Fruit fly (Drosophila melanogaster): ENCODE measurements around the gene Duba.
A peak's percentile ranks its signal among the peaks of the same experiment; 100 is the strongest.

Gene Duba

DNA sequence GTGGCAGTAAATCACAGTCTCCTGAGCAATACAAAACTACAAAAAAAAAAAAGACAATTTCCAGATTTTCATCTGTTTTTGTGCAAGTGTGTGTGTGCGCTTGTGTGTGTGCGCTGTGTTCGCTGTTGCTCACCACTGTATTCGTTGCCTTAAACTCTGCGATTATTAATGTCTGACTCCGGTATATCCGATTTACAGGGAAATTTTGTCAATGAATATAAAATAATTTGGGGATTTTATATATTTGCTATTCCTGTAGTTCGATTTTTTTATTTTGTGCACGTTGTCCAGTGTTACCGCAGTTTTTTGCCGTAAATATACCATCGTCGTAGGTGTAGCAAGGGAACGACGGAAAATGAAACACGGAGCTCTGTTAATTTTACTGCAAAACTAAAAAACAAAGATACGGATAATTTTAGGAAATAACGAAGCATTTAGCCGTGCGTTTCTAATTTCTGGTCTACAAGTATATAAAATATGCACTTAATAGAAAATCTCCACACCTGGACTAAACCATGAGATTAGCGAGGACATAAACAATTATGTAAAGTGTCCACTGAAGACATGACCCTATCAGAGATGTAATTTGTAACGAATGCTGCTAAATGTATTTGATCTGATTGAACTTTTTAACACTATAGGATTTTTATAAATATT lies at the start of gene Duba:
Gene Duba (minus strand): TSS at position 313 of the 657 bp plus-strand sequence.
- TF ChIP-seq Hr78 (GFP tag; optimal IDR thresholded peaks at IDR 0.05) (peak; percentile 36), Rel (GFP tag; optimal IDR thresholded peaks at IDR 0.05) (no peak), Rel (tag; optimal IDR thresholded peaks at IDR 0.05) (peak; percentile 75), dsf (GFP tag; optimal IDR thresholded peaks at IDR 0.05; ENCODE audit: borderline replicate concordance) (no peak)

DNA sequence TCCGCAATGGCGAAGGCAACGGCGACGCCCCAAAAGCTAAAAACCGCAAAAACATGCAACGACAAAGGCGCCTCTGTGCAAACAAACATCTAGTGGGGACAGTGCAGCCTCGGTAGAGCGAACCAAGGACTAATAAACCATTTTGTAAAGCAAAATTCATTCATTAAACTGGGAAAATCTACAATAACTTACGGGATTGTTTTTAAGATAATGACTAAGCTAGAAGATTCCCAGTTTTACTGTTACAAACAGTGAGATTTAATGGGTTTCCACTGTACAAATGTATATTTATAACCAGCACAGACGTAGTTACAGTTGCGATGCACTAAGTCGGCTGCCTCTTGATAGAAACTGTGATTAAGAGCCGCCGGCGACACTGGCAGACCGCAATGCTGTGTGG lies 46.9 kb upstream of the Duba start:
- no peak for TF ChIP-seq Vsx2 (GFP tag; optimal IDR thresholded peaks at IDR 0.05; ENCODE audit: partially characterized antibody)
- peak in 1 of 2 experiments; percentile 28 for TF ChIP-seq foxo (GFP tag; optimal IDR thresholded peaks at IDR 0.05)

DNA sequence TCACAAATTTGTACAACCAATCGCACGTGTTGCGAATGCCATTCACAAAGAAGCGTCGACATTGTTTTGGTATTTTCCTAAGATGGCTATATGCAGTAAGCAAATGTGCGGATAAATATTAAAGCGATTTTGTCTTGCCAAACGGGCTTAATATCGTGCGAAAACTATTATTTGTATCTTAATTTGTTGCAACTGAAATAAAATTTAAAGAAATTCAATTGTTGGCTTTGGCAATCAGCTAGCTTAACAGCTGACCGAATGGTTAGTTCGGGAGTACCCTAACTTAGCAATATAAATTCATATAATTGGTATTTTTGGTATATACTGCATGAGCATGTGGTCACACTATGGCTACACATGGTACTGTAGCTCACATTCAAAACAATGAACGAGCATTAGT lies 39.1 kb upstream of the Duba start, which contains the start of the genes RIOK1 and Polr3H:
Gene RIOK1 (minus strand): TSS at position 65 of the 400 bp plus-strand sequence.
Gene Polr3H (plus strand): TSS at position 347 of the 400 bp plus-strand sequence.
- no peak for TF ChIP-seq Abd-B (GFP tag; optimal IDR thresholded peaks at IDR 0.05)
- peak; percentile 48 for TF ChIP-seq dsf (GFP tag; optimal IDR thresholded peaks at IDR 0.05; ENCODE audit: borderline replicate concordance)
- TF ChIP-seq Myc (optimal IDR thresholded peaks at IDR 0.05) = peak; percentile 78
- TF ChIP-seq ey (GFP tag; optimal IDR thresholded peaks at IDR 0.05) = peak; percentile 78
- TF ChIP-seq Vsx2 (GFP tag; optimal IDR thresholded peaks at IDR 0.05; ENCODE audit: partially characterized antibody) = no peak
- TF ChIP-seq Rel (GFP tag; optimal IDR thresholded peaks at IDR 0.05) = no peak
- peak; percentile 89 for TF ChIP-seq Rel (tag; optimal IDR thresholded peaks at IDR 0.05)
- TF ChIP-seq psq (GFP tag; optimal IDR thresholded peaks at IDR 0.05) = peak; percentile 54
- TF ChIP-seq OdsH (GFP tag; optimal IDR thresholded peaks at IDR 0.05) = peak; percentile 65
- peak; percentile 58 for TF ChIP-seq Jra (GFP tag; optimal IDR thresholded peaks at IDR 0.05)
- peak; percentile 76 for TF ChIP-seq rgr (GFP tag; optimal IDR thresholded peaks at IDR 0.05)
- no peak for TF ChIP-seq CG9705 (GFP tag; optimal IDR thresholded peaks at IDR 0.05)
- peak; percentile 58 for TF ChIP-seq br (GFP tag; optimal IDR thresholded peaks at IDR 0.05)
- peak; percentile 68 for TF ChIP-seq sv (GFP tag; optimal IDR thresholded peaks at IDR 0.05)

DNA sequence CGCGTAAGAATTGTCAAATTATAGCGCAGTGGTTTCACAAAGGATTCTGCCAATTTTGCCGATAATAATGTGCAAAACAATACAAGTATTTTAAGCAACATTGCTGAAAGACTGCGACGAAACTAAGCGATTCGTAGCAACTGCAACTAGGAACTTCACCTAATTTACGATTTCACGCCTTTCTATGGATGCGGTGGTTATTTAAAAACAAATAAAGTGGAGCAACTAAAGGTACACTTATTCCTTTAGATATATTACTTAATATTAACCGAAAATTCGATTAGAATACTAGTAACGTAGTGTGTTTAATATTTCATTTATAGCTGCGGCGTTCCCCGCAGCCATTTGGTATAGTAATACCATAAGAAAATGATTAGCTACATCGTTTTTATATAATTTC lies 36.7 kb upstream of the Duba start, which contains the start of gene CG6071:
Gene CG6071 (minus strand): TSS at position 101 of the 400 bp plus-strand sequence.
- no peak for TF ChIP-seq h (GFP tag; optimal IDR thresholded peaks at IDR 0.05)
- TF ChIP-seq rgr (GFP tag; optimal IDR thresholded peaks at IDR 0.05) = no peak
- no peak for TF ChIP-seq GATAd (GFP tag; optimal IDR thresholded peaks at IDR 0.05)
- no peak for TF ChIP-seq sage (GFP tag; optimal IDR thresholded peaks at IDR 0.05)
- TF ChIP-seq CG9705 (GFP tag; optimal IDR thresholded peaks at IDR 0.05) = no peak
- TF ChIP-seq psq (GFP tag; optimal IDR thresholded peaks at IDR 0.05) = no peak
- TF ChIP-seq Dif (GFP tag; optimal IDR thresholded peaks at IDR 0.05; ENCODE audit: partially characterized antibody) = no peak
- no peak for TF ChIP-seq Dfd (GFP tag; optimal IDR thresholded peaks at IDR 0.05)
- no peak for TF ChIP-seq CG32264 (GFP tag; optimal IDR thresholded peaks at IDR 0.05)
- no peak for TF ChIP-seq foxo (GFP tag; optimal IDR thresholded peaks at IDR 0.05)

DNA sequence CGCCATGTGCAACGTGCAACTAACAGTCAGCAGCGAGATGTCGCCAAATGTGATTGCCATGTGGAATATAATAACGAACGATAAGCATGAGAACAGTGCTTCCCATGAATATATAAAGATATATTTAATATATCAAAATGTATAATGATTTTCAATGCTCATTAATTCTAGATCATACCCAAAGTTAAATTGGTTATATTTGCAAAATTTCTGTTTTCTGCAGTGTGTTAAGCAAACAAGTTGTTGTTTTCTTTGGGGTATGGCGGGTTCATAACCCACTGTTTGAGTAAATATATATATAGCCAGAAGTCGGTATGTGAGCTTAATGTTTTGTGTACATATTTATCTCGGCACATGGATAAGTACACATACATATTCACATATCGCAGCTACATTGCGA lies 27.6 kb upstream of the Duba start:
- TF ChIP-seq Mio (GFP tag; optimal IDR thresholded peaks at IDR 0.05) = no peak
- TF ChIP-seq woc (GFP tag; optimal IDR thresholded peaks at IDR 0.05) = no peak
- no peak for TF ChIP-seq Jra (GFP tag; optimal IDR thresholded peaks at IDR 0.05)
- no peak for TF ChIP-seq lola (GFP tag; optimal IDR thresholded peaks at IDR 0.05)
- TF ChIP-seq Dif (GFP tag; optimal IDR thresholded peaks at IDR 0.05; ENCODE audit: partially characterized antibody) = no peak
- no peak for TF ChIP-seq ey (GFP tag; optimal IDR thresholded peaks at IDR 0.05)
- no peak for TF ChIP-seq sage (GFP tag; optimal IDR thresholded peaks at IDR 0.05)

DNA sequence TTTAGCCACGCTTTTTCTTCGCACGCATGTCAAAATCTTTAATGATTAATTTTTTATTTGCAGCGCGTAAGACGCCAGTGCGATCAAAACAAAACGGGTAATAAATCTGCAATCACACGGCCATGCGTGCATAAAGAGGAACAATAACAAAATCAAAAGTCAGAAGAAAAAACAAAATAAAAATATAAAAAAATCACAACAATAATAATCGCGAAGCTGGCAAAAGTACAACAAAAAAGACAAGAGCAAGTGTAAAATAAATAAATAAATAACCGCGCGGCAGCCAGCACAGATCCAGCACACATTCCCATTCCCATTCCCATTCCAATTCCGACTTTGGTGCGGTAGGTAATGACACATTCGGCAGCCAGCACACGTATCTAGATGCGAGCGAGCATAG lies 25.3 kb upstream of the Duba start:
- no peak for TF ChIP-seq dl (GFP tag; optimal IDR thresholded peaks at IDR 0.05; ENCODE audit: insufficient read depth in 1 of 2, partially characterized antibody in 2 of 2)
- no peak for TF ChIP-seq Sp1 (GFP tag; optimal IDR thresholded peaks at IDR 0.05)

DNA sequence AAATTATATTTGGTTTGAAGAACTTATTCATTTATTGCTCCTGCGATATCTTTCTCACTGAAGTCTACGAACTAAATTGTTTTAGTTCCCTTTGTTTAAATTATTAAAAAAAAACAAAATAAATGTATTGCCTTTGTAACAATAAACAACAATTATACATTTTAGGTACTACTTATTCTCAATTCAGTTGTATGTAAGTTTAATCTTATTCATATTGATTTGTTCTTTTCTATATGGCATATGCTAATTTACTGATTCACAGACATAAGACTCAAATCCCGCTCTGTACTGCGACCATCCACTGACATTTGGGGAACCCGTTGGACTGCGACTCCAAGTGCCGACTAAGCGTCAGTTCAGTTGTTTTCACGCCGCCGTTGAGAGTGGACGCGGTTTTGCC lies 21.8 kb upstream of the Duba start, which contains the start of gene CG32091:
Gene CG32091 (plus strand): TSS at position 301 of the 400 bp plus-strand sequence.
- TF ChIP-seq Rel (GFP tag; optimal IDR thresholded peaks at IDR 0.05) (no peak), Rel (tag; optimal IDR thresholded peaks at IDR 0.05) (peak; percentile 41), lola (GFP tag; optimal IDR thresholded peaks at IDR 0.05) (no peak)
